Fruit fly (Drosophila melanogaster): Measurements from ENCODE around the gene Rala.

Rala gene

dm6 chrX:3742002-3742722 is 22.7 kb upstream of the Rala start (continued):
- TF ChIP-seq Asciz (GFP tag; optimal IDR thresholded peaks at IDR 0.05) (peak; percentile 99), lov (optimal IDR thresholded peaks at IDR 0.05) (no peak), lov (GFP tag; IDR thresholded peaks at IDR 0.05) (peak; percentile 100), CG34422 (GFP tag; IDR thresholded peaks at IDR 0.05) (peak; percentile 100), rib (GFP tag; IDR thresholded peaks at IDR 0.05) (peak; percentile 99), dmrt99B (tag; optimal IDR thresholded peaks at IDR 0.05) (peak; percentile 100), CG17612 (GFP tag; IDR thresholded peaks at IDR 0.05) (peak; percentile 99), CG14860 (GFP tag; IDR thresholded peaks at IDR 0.05; ENCODE audit: partially characterized antibody) (peak; percentile 37; the same call in 1 of the 3 replicates), Mad (GFP tag; optimal IDR thresholded peaks at IDR 0.05) (peak; percentile 99), TFAM (GFP tag; optimal IDR thresholded peaks at IDR 0.05) (peak; percentile 95), fd3F (GFP tag; optimal IDR thresholded peaks at IDR 0.05) (peak; percentile 99), CG13624 (GFP tag; optimal IDR thresholded peaks at IDR 0.05) (peak; percentile 100), tio (GFP tag; optimal IDR thresholded peaks at IDR 0.05) (peak; percentile 99), unpg (GFP tag; optimal IDR thresholded peaks at IDR 0.05) (peak; percentile 100), CG17361 (GFP tag; IDR thresholded peaks at IDR 0.05) (peak; percentile 99), fd102C (GFP tag; optimal IDR thresholded peaks at IDR 0.05) (peak; percentile 97), crp (GFP tag; optimal IDR thresholded peaks at IDR 0.05) (peak; percentile 47 to 78), Side (GFP tag; optimal IDR thresholded peaks at IDR 0.05) (peak; percentile 99), CG6272 (GFP tag; IDR thresholded peaks at IDR 0.05) (peak; percentile 99), da (GFP tag; optimal IDR thresholded peaks at IDR 0.05) (peak; percentile 98), CG12391 (tag; optimal IDR thresholded peaks at IDR 0.05) (peak; percentile 100), klu (GFP tag; IDR thresholded peaks at IDR 0.05) (peak; percentile 99), cas (GFP tag; IDR thresholded peaks at IDR 0.05) (peak; percentile 99), Med (GFP tag) (peak; percentile 100), Jarid2 (GFP tag; optimal IDR thresholded peaks at IDR 0.05) (peak; percentile 96), E2f2 (GFP tag; IDR thresholded peaks at IDR 0.05) (peak; percentile 92), crol (GFP tag; IDR thresholded peaks at IDR 0.05) (peak; percentile 85), CG7786 (GFP tag; optimal IDR thresholded peaks at IDR 0.05) (peak; percentile 99), CG17802 (tag; optimal IDR thresholded peaks at IDR 0.05) (peak; percentile 91), CG18764 (GFP tag; optimal IDR thresholded peaks at IDR 0.05) (peak; percentile 99), Poxn (GFP tag; IDR thresholded peaks at IDR 0.05) (peak; percentile 98), yki (optimal IDR thresholded peaks at IDR 0.05) (peak; percentile 4), CG2889 (GFP tag; IDR thresholded peaks at IDR 0.05) (peak; percentile 99), HmgD (GFP tag; optimal IDR thresholded peaks at IDR 0.05) (peak; percentile 99), CG3163 (GFP tag; optimal IDR thresholded peaks at IDR 0.05) (peak; percentile 94), CG10209 (GFP tag; optimal IDR thresholded peaks at IDR 0.05) (peak; percentile 100), CG1024 (GFP tag; IDR thresholded peaks at IDR 0.05) (peak; percentile 98), chm (GFP tag; IDR thresholded peaks at IDR 0.05) (peak; percentile 100), z (GFP tag; IDR thresholded peaks at IDR 0.05) (peak; percentile 88), Hey (tag; optimal IDR thresholded peaks at IDR 0.05) (peak; percentile 98), slp2 (GFP tag; optimal IDR thresholded peaks at IDR 0.05) (peak; percentile 99), Ets65A (GFP tag) (peak; percentile 100), CG15696 (tag; optimal IDR thresholded peaks at IDR 0.05) (peak; percentile 100), CG14050 (GFP tag; IDR thresholded peaks at IDR 0.05) (peak; percentile 99), CG14441 (GFP tag; IDR thresholded peaks at IDR 0.05) (peak; percentile 100), cad (GFP tag; optimal IDR thresholded peaks at IDR 0.05) (peak; percentile 58), CG13296 (GFP tag; optimal IDR thresholded peaks at IDR 0.05) (peak; percentile 100), CG10462 (GFP tag; optimal IDR thresholded peaks at IDR 0.05) (peak; percentile 99), CG7372 (GFP tag; IDR thresholded peaks at IDR 0.05) (peak; percentile 99), dpn (GFP tag; optimal IDR thresholded peaks at IDR 0.05) (peak; percentile 99 to 100), sr (GFP tag; IDR thresholded peaks at IDR 0.05) (peak; percentile 100)
